Worm (Caenorhabditis elegans) whole organism, late embryonic: ENCODE measurements around the gene srt-16.

ENCODE experiments used
- C08G9.2 ChIP-seq: sonication (generic microtip); optimal IDR thresholded peaks from 2 replicates; lab custom pipeline; 2016; ENCODE audit warnings: mild to moderate bottlenecking, missing genetic modification characterization, moderate library complexity, missing compliant biosample characterization
- ama-1 ChIP-seq: fragments of 150-350 bp; optimal IDR thresholded peaks from 2 replicates; lab custom pipeline; 2014
- ceh-34 ChIP-seq: sonication (generic microtip); optimal IDR thresholded peaks from 2 replicates; lab custom pipeline; 2016; ENCODE audit warnings: mild to moderate bottlenecking, missing genetic modification characterization, missing compliant biosample characterization
- che-1 ChIP-seq: sonication (generic microtip); optimal IDR thresholded peaks from 2 replicates; lab custom pipeline; 2016; ENCODE audit warnings: mild to moderate bottlenecking, missing genetic modification characterization, missing compliant biosample characterization
- fax-1 ChIP-seq: sonication (generic microtip); optimal IDR thresholded peaks from 2 replicates; lab custom pipeline; 2016; ENCODE audit warnings: missing genotype, missing genetic modification characterization, missing compliant biosample characterization
- fkh-10 ChIP-seq: fragments of 150-350 bp; optimal IDR thresholded peaks from 2 replicates; lab custom pipeline; 2014; ENCODE audit warnings: missing biosample characterization, missing genetic modification reagents, missing genetic modification characterization
- hlh-6 ChIP-seq: sonication (generic microtip); optimal IDR thresholded peaks from 2 replicates; lab custom pipeline; 2016; ENCODE audit warnings: missing genotype, missing genetic modification characterization, missing compliant biosample characterization
- lin-11 ChIP-seq: fragments of 200-800 bp; sonication (Bioruptor generic); optimal IDR thresholded peaks from 2 replicates; lab custom pipeline; 2018; ENCODE audit warnings: mild to moderate bottlenecking, missing genetic modification characterization, missing compliant biosample characterization
- pag-3 ChIP-seq: sonication (generic microtip); optimal IDR thresholded peaks from 2 replicates; lab custom pipeline; 2016; ENCODE audit warnings: missing compliant biosample characterization, missing genetic modification characterization, borderline replicate concordance
- pax-1 ChIP-seq: fragments of 150-350 bp; optimal IDR thresholded peaks from 2 replicates; lab custom pipeline; 2014; ENCODE audit warnings: missing biosample characterization, missing genetic modification characterization
- pqm-1 ChIP-seq: sonication (generic microtip); optimal IDR thresholded peaks from 2 replicates; lab custom pipeline; 2016; ENCODE audit warnings: missing genetic modification characterization, missing compliant biosample characterization
- sdc-2 ChIP-seq: sonication (generic microtip); optimal IDR thresholded peaks from 2 replicates; lab custom pipeline; 2016; ENCODE audit warnings: missing genotype, missing genetic modification characterization, missing compliant biosample characterization
- ttx-3 ChIP-seq: sonication (generic microtip); optimal IDR thresholded peaks from 2 replicates; lab custom pipeline; 2016; ENCODE audit warnings: missing genetic modification reagents, missing genetic modification characterization, missing compliant biosample characterization
- unc-86 ChIP-seq: sonication (generic microtip); optimal IDR thresholded peaks from 2 replicates; lab custom pipeline; 2016; ENCODE audit warnings: missing genetic modification characterization, missing compliant biosample characterization

DNA sequence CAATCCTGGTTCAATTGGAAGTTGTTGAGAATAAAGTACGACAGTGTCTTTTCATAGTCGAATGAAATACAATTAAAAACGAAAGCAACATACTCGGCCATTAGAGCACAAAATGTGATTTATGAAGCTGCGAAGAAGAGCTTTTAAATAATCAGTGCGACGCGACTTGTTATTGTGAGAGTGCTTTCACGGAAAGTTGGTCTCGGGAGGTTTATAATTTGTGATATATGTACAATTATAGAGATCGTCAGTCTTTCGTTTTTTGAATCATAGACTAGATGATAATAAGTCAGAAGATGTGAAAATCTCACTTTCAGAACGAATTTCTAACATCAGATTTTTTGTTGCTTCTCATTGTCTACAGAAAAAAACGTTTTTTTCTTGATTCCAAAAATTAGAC lies 2.2 kb downstream of the srt-16 start, which contains the start of gene srt-15:
- TF ChIP-seq che-1, result no peak
- TF ChIP-seq ceh-34 (tag; lab: Kevin White, UChicago), result no peak
- no peak for TF ChIP-seq pax-1 (tag; lab: Kevin White, UChicago)
- TF ChIP-seq sdc-2, result no peak
- TF ChIP-seq hlh-6 (tag; lab: Kevin White, UChicago), result no peak
- TF ChIP-seq C08G9.2 (tag; lab: Kevin White, UChicago), result no peak
- no peak for TF ChIP-seq lin-11 (tag; lab: Kevin White, UChicago)
- TF ChIP-seq unc-86 (tag; lab: Kevin White, UChicago), result no peak
- no peak for TF ChIP-seq pqm-1 (tag; lab: Kevin White, UChicago)
- TF ChIP-seq ttx-3, result no peak
- no peak for TF ChIP-seq fkh-10 (GFP tag; lab: Kevin White, UChicago)
- TF ChIP-seq pag-3 (tag; lab: Kevin White, UChicago), result no peak
- no peak for TF ChIP-seq fax-1 (tag; lab: Kevin White, UChicago)
- no peak for TF ChIP-seq ama-1
